Worm (Caenorhabditis elegans): ENCODE measurements around the gene str-162.

DNA sequence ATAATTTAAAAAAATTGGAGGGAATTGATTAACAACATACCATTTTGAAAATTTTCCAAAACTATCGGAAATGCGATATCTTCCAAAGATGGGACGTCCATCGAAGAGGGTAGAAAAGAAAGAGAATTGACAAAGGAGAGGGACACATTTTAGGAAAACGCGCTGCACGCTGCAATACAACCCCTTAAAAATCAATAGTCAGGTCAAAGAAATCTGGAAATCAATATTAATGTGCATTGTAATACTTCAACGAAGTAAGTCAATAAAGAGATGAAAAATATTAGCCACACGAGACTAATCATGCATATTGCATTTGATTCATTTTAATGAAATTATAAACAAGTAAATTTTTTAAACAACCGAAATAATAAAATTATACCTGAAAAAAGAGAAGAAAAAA, 22.8 kb upstream of the str-162 start, which contains the start of gene Y9C9A.13:
- TF ChIP-seq ztf-7 (tag; optimal IDR thresholded peaks at IDR 0.05) (no peak), aly-2 (tag; optimal IDR thresholded peaks at IDR 0.05) (no peak), unc-62 (GFP tag; optimal IDR thresholded peaks at IDR 0.05 in 1 of 2) (no peak), unc-62 (tag; optimal IDR thresholded peaks at IDR 0.05) (no peak), madf-9 (GFP tag; conservative IDR thresholded peaks at IDR 0.05) (no peak), tag-97 (GFP tag; IDR thresholded peaks at IDR 0.05) (no peak), Y105C5A.15 (GFP tag; IDR thresholded peaks at IDR 0.05) (no peak), lin-15B (tag; optimal IDR thresholded peaks at IDR 0.05) (no peak), fos-1 (tag; optimal IDR thresholded peaks at IDR 0.05) (no peak), lin-39 (tag; optimal IDR thresholded peaks at IDR 0.05) (no peak), snpc-1.2 (GFP tag; IDR thresholded peaks at IDR 0.05) (no peak), nhr-11 (tag; optimal IDR thresholded peaks at IDR 0.05) (no peak), nhr-111 (GFP tag; optimal IDR thresholded peaks at IDR 0.05) (no peak), fkh-10 (GFP tag; optimal IDR thresholded peaks at IDR 0.05) (no peak)

Data from whole organism, L4 larva.